Fruit fly (Drosophila melanogaster): ENCODE measurements around the gene PIG-P.
A peak's percentile ranks its signal among the peaks of the same experiment; 100 is the strongest.

The PIG-P gene

DNA sequence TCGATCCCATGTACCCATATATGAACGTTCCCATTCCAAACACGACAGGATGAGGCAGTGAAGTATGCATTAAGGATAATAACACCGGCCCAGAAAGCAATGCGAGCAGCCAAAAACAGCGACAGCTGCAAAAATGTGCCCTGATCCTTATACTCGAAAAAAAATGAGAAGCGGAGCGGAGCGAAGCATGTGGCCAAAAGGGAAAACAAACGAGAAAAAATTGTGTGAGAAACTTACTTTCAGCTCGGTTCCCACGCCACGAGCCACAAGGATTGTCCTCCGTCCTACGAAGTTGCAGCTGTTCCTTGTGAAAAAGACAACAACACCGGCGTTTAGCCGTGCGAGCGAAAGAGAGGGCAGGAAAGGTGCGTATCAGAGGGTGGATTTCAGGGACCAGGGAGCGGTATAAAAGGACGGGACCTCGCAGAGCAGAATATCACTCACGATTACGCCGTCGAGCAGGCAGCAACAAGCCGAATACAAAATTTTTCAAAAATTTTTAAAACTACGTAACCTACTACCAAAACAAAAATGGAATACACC is 18.2 kb downstream of the PIG-P start (continued):
- TF ChIP-seq gt (GFP tag; IDR thresholded peaks at IDR 0.05) (no peak), CG6791 (GFP tag; IDR thresholded peaks at IDR 0.05; ENCODE audit: partially characterized antibody) (peak; percentile 41; the same call in 1 of the 3 replicates), CG4360 (GFP tag; IDR thresholded peaks at IDR 0.05) (peak; percentile 96), Taf1 (GFP tag; IDR thresholded peaks at IDR 0.05) (no peak), CG8359 (GFP tag; optimal IDR thresholded peaks at IDR 0.05; ENCODE audit: borderline replicate concordance) (no peak), fd102C (GFP tag; optimal IDR thresholded peaks at IDR 0.05) (no peak), Camta (GFP tag; optimal IDR thresholded peaks at IDR 0.05) (no peak), oc (tag; optimal IDR thresholded peaks at IDR 0.05) (peak; percentile 4), ato (GFP tag; IDR thresholded peaks at IDR 0.05; ENCODE audit: partially characterized antibody) (no peak), CG14965 (GFP tag; optimal IDR thresholded peaks at IDR 0.05; ENCODE audit: borderline replicate concordance) (no peak), sr (GFP tag; IDR thresholded peaks at IDR 0.05) (no peak), klu (GFP tag; IDR thresholded peaks at IDR 0.05) (no peak), seq (GFP tag; IDR thresholded peaks at IDR 0.05) (peak; percentile 60; the same call in 1 of the 2 replicates), Six4 (GFP tag; optimal IDR thresholded peaks at IDR 0.05) (no peak), zen2 (GFP tag; IDR thresholded peaks at IDR 0.05; ENCODE audit: partially characterized antibody) (no peak), otp (GFP tag; IDR thresholded peaks at IDR 0.05) (no peak), Lhr (GFP tag; optimal IDR thresholded peaks at IDR 0.05) (no peak), CG33557 (GFP tag; optimal IDR thresholded peaks at IDR 0.05) (peak; percentile 22), crp (GFP tag; optimal IDR thresholded peaks at IDR 0.05) (peak in 1 of 2 experiments; percentile 10), CG11723 (GFP tag; optimal IDR thresholded peaks at IDR 0.05) (no peak), ac (GFP tag; optimal IDR thresholded peaks at IDR 0.05) (peak; percentile 100), crc (GFP tag; optimal IDR thresholded peaks at IDR 0.05) (no peak), lov (optimal IDR thresholded peaks at IDR 0.05) (no peak), lov (GFP tag; IDR thresholded peaks at IDR 0.05) (no peak), ewg (GFP tag; optimal IDR thresholded peaks at IDR 0.05) (no peak), pros (GFP tag; optimal IDR thresholded peaks at IDR 0.05) (peak; percentile 99), B-H2 (GFP tag; optimal IDR thresholded peaks at IDR 0.05) (no peak), zfh2 (GFP tag; optimal IDR thresholded peaks at IDR 0.05) (no peak)

DNA sequence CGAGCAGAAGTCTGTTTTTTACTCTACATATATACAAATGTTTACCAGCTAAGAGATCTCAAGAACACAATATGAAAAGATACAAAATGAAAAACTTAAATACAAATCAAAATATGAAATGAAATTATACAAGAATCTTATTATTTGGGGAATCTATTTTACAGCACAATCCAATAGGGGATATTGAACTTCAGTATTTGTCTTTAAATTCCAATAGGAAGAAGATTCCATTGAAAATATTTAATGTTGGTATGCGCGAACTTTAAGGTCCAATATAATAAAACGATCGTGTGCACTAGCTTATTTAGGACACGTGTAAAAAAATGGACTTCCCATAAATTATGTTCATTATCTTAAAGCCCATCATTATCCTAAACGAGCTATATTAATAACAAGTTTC is 20.1 kb downstream of the PIG-P start:
- TF ChIP-seq sc (optimal IDR thresholded peaks at IDR 0.05) (no peak), sc (GFP tag; optimal IDR thresholded peaks at IDR 0.05) (no peak), CG10267 (tag; optimal IDR thresholded peaks at IDR 0.05) (no peak), ara (GFP tag; IDR thresholded peaks at IDR 0.05) (no peak), Side (GFP tag; optimal IDR thresholded peaks at IDR 0.05) (no peak), insv (GFP tag; optimal IDR thresholded peaks at IDR 0.05) (peak in 1 of 2 experiments; percentile 51), CG14441 (GFP tag; IDR thresholded peaks at IDR 0.05) (no peak), Awh (GFP tag; IDR thresholded peaks at IDR 0.05) (no peak), Elba2 (GFP tag; optimal IDR thresholded peaks at IDR 0.05) (peak; percentile 75), kay (GFP tag; optimal IDR thresholded peaks at IDR 0.05) (no peak), sqz (GFP tag; optimal IDR thresholded peaks at IDR 0.05) (no peak)

Measured in whole organism, embryonic.